Fruit fly (Drosophila melanogaster) whole organism, pupa: Measurements from ENCODE around the gene CheA87a.

Experiments used
- CG12605 ChIP-seq: fragments of 200-800 bp; sonication (Bioruptor generic); IDR thresholded peaks from 2 replicates; pipeline ENCODE4 v1.3.6; 2022; ENCODE audit warnings: missing biosample characterization, missing genetic modification characterization
- Pif1B ChIP-seq: fragments of 200-800 bp; sonication (Bioruptor generic); optimal IDR thresholded peaks from 3 replicates; lab custom pipeline; 2016; ENCODE audit warnings: missing biosample characterization, missing genetic modification characterization

DNA sequence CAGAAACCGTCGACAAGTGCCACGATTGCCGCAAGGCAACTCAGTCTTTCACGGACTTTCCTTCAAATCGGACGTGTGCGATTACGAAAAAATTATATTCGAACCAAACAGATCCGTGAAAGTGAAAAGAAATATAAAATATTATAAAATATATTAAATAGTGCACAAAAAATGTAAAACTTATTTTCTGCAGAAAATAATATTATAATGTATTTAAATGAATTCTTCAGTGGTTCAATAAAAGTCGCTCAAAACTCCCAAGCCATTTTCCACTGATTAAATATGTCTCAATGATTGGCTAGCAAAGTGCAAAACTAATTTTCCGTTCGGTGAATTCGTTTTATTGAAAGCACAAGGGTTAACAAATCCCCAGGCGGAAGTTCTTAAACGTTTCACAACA, 31.4 kb upstream of the CheA87a start, which contains the start of gene PK2-R1:
- TF ChIP-seq CG12605 (no peak), Pif1B (no peak)
